Worm (Caenorhabditis elegans) whole organism, L3 larva: ENCODE data around the gene Y51H7C.10.

Experiments used
- ZK546.5 ChIP-seq: sonication (generic microtip); optimal IDR thresholded peaks from 2 replicates; lab custom pipeline; 2017; ENCODE audit warnings: missing biosample characterization, missing genetic modification characterization
- aly-2 ChIP-seq: fragments of 150-350 bp; optimal IDR thresholded peaks from 2 replicates; lab custom pipeline; 2014; ENCODE audit warnings: missing biosample characterization, missing genetic modification characterization
- ceh-16 ChIP-seq: sonication (generic microtip); optimal IDR thresholded peaks from 2 replicates; lab custom pipeline; 2017; ENCODE audit warnings: missing biosample characterization, missing genetic modification characterization
- ceh-28 ChIP-seq: fragments of 150-350 bp; optimal IDR thresholded peaks from 2 replicates; lab custom pipeline; 2014; ENCODE audit warnings: missing biosample characterization, missing genetic modification reagents, missing genetic modification characterization
- ceh-82 ChIP-seq: fragments of 150-350 bp; optimal IDR thresholded peaks from 2 replicates; lab custom pipeline; 2014; ENCODE audit warnings: missing biosample characterization, missing genetic modification characterization
- ceh-9 ChIP-seq: sonication (generic microtip); optimal IDR thresholded peaks from 2 replicates; lab custom pipeline; 2018; ENCODE audit warnings: missing biosample characterization, missing genetic modification characterization
- egl-27 ChIP-seq: sonication (generic microtip); optimal IDR thresholded peaks from 4 replicates; lab custom pipeline; 2017; ENCODE audit warnings: missing biosample characterization, missing genetic modification reagents, missing genetic modification characterization
- egl-5 ChIP-seq: fragments of 150-350 bp; optimal IDR thresholded peaks from 2 replicates; lab custom pipeline; 2017; ENCODE audit warnings: missing biosample characterization, missing genetic modification reagents, missing genetic modification characterization, inconsistent platforms
- elt-1 ChIP-seq: fragments of 150-350 bp; optimal IDR thresholded peaks from 2 replicates; lab custom pipeline; 2014; ENCODE audit warnings: missing biosample characterization, missing genetic modification characterization
- elt-3 ChIP-seq, 3 experiments: fragments of 150-350 bp in 1 of 3; sonication (generic microtip) in 2 of 3; optimal IDR thresholded peaks; 2 replicates in 2 of 3; 4 replicates in 1 of 3; lab custom pipeline; 2014 to 2017; ENCODE audit warnings: missing biosample characterization in 3 of 3, missing genetic modification characterization in 3 of 3
- hmg-11 ChIP-seq: sonication (generic microtip); optimal IDR thresholded peaks from 2 replicates; lab custom pipeline; 2016; ENCODE audit warnings: missing genetic modification characterization, missing compliant biosample characterization
- jun-1 ChIP-seq: fragments of 150-350 bp; optimal IDR thresholded peaks from 2 replicates; lab custom pipeline; 2014; ENCODE audit warnings: missing biosample characterization, missing genetic modification reagents, missing genetic modification characterization
- lin-39 ChIP-seq: fragments of 150-350 bp; optimal IDR thresholded peaks from 2 replicates; lab custom pipeline; 2018; ENCODE audit warnings: missing biosample characterization, missing genetic modification reagents, missing genetic modification characterization
- lsy-12 ChIP-seq: sonication (generic microtip); optimal IDR thresholded peaks from 2 replicates; lab custom pipeline; 2016; ENCODE audit warnings: mild to moderate bottlenecking, missing genetic modification characterization, missing compliant biosample characterization
- mml-1 ChIP-seq: fragments of 150-350 bp; sonication (generic microtip); optimal IDR thresholded peaks from 3 replicates; lab custom pipeline; 2014; ENCODE audit warnings: missing biosample characterization, missing genetic modification characterization
- nfya-1 ChIP-seq: sonication (generic microtip); optimal IDR thresholded peaks from 2 replicates; lab custom pipeline; 2017; ENCODE audit warnings: missing genetic modification characterization, mild to moderate bottlenecking, missing compliant biosample characterization, antibody characterized with exemption, moderate library complexity; ENCODE audit not compliant: insufficient read depth
- nhr-11 ChIP-seq: fragments of 150-350 bp; optimal IDR thresholded peaks from 2 replicates; lab custom pipeline; 2014; ENCODE audit warnings: missing biosample characterization, missing genetic modification characterization
- nhr-12 ChIP-seq: fragments of 150-350 bp; optimal IDR thresholded peaks from 2 replicates; lab custom pipeline; 2014; ENCODE audit warnings: missing biosample characterization, missing genetic modification characterization
- nhr-23 ChIP-seq: fragments of 150-350 bp; optimal IDR thresholded peaks from 2 replicates; lab custom pipeline; 2014; ENCODE audit warnings: missing biosample characterization, missing genetic modification reagents, missing genetic modification characterization
- nhr-43 ChIP-seq: sonication (generic microtip); optimal IDR thresholded peaks from 2 replicates; lab custom pipeline; 2016; ENCODE audit warnings: mild to moderate bottlenecking, missing genetic modification characterization, missing compliant biosample characterization; ENCODE audit not compliant: poor library complexity, severe bottlenecking
- nhr-76 ChIP-seq: fragments of 150-350 bp; sonication (generic microtip); optimal IDR thresholded peaks from 5 replicates; lab custom pipeline; 2014; ENCODE audit warnings: missing biosample characterization, missing genetic modification characterization
- pqm-1 ChIP-seq: fragments of 150-350 bp; optimal IDR thresholded peaks from 2 replicates; lab custom pipeline; 2017; ENCODE audit warnings: missing biosample characterization, missing genetic modification characterization, inconsistent platforms
- sea-2 ChIP-seq: fragments of 150-350 bp; sonication (generic microtip); optimal IDR thresholded peaks from 4 replicates; lab custom pipeline; 2014; ENCODE audit warnings: missing biosample characterization, missing genetic modification reagents, missing genetic modification characterization
- skn-1 ChIP-seq: fragments of 150-350 bp; optimal IDR thresholded peaks from 2 replicates; lab custom pipeline; 2014; ENCODE audit warnings: missing biosample characterization, missing genetic modification characterization
- snpc-4 ChIP-seq: fragments of 150-350 bp; optimal IDR thresholded peaks from 2 replicates; lab custom pipeline; 2014; ENCODE audit warnings: missing biosample characterization, missing genetic modification characterization
- tbx-2 ChIP-seq: sonication (generic microtip); optimal IDR thresholded peaks from 2 replicates; lab custom pipeline; 2016; ENCODE audit warnings: mild to moderate bottlenecking, missing genetic modification characterization, missing compliant biosample characterization
- unc-39 ChIP-seq: sonication (generic microtip); optimal IDR thresholded peaks from 4 replicates; lab custom pipeline; 2017; ENCODE audit warnings: missing biosample characterization, missing genetic modification characterization
- unc-62 ChIP-seq: fragments of 150-350 bp; sonication (generic microtip); optimal IDR thresholded peaks from 4 replicates; lab custom pipeline; 2014; ENCODE audit warnings: missing biosample characterization, missing genetic modification reagents, missing genetic modification characterization
- ztf-11 ChIP-seq: fragments of 150-350 bp; optimal IDR thresholded peaks from 2 replicates; lab custom pipeline; 2014; ENCODE audit warnings: missing biosample characterization, missing genetic modification characterization
- ztf-4 ChIP-seq: fragments of 150-350 bp; optimal IDR thresholded peaks from 2 replicates; lab custom pipeline; 2014; ENCODE audit warnings: missing biosample characterization, missing genetic modification characterization

Gene Y51H7C.10

ce11 chrII:1385280-1385679, 38.3 kb downstream of the Y51H7C.10 start, which contains the start of gene F54D12.7:
F54D12.7 (minus strand) TSS chrII:1385380.
- TF ChIP-seq mml-1 (tag; lab: Kevin White, UChicago): no peak
- no peak for TF ChIP-seq pqm-1 (tag; lab: Kevin White, UChicago)
- TF ChIP-seq tbx-2: no peak
- TF ChIP-seq unc-39 (tag; lab: Kevin White, UChicago): no peak
- TF ChIP-seq egl-5 (tag; lab: Kevin White, UChicago): no peak
- no peak for TF ChIP-seq nhr-76 (tag; lab: Kevin White, UChicago)
- TF ChIP-seq skn-1: no peak
- TF ChIP-seq snpc-4 (tag; lab: Kevin White, UChicago): no peak
- TF ChIP-seq ztf-11: no peak
- TF ChIP-seq elt-3 (tag; optimal IDR thresholded peaks at IDR 0.05; lab: Kevin White, UChicago): no peak
- no peak for TF ChIP-seq hmg-11 (tag; lab: Kevin White, UChicago)
- no peak for TF ChIP-seq nhr-43 (tag; lab: Kevin White, UChicago)
- no peak for TF ChIP-seq lsy-12 (tag; lab: Kevin White, UChicago)
- TF ChIP-seq nhr-11 (tag; lab: Kevin White, UChicago): no peak

- TF ChIP-seq ceh-28 (no peak), nfya-1 (tag; lab: Kevin White, UChicago) (no peak), elt-1 (tag; lab: Kevin White, UChicago) (no peak)
Measured at ce11 chrII:1381618-1382017, 41.9 kb downstream of the Y51H7C.10 start, which contains the start of gene F54D12.9. F54D12.9 (minus strand) TSS chrII:1381718.

DNA sequence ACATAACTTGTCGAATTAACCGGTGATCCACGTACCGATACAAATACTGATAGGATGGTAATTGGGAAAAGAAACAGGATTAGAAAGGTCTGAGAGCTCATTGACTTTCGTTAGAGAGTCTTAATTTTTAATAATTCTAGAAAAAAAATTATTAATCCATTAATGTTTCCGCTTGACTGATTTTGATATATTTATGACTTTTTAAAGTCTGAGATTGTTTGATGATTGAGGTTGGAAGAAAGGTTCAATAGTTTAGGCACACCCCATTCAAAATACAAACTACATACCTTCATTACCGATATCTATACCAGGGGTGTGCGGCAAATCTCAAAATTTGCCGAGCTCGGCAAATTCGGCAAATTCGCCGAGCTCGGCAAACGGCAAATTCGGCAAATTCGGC, 45.3 kb downstream of the Y51H7C.10 start, which contains the start of gene F54D12.10:
F54D12.10 (minus strand) TSS at position 101 of the 400 bp plus-strand sequence.
- no peak for TF ChIP-seq mml-1 (tag; lab: Kevin White, UChicago)
- no peak for TF ChIP-seq elt-1 (tag; lab: Kevin White, UChicago)
- TF ChIP-seq nhr-11 (tag; lab: Kevin White, UChicago): no peak
- TF ChIP-seq jun-1 (tag; lab: Kevin White, UChicago): no peak
- TF ChIP-seq snpc-4 (tag; lab: Kevin White, UChicago): no peak
- no peak for TF ChIP-seq pqm-1 (tag; lab: Kevin White, UChicago)
- no peak for TF ChIP-seq nhr-12
- TF ChIP-seq lsy-12 (tag; lab: Kevin White, UChicago): no peak
- TF ChIP-seq egl-27 (tag; lab: Kevin White, UChicago): no peak
- no peak for TF ChIP-seq nhr-23 (tag; lab: Kevin White, UChicago)
- TF ChIP-seq unc-62 (GFP tag; lab: Kevin White, UChicago): no peak
- TF ChIP-seq nhr-43 (tag; lab: Kevin White, UChicago): no peak
- no peak for TF ChIP-seq skn-1

DNA sequence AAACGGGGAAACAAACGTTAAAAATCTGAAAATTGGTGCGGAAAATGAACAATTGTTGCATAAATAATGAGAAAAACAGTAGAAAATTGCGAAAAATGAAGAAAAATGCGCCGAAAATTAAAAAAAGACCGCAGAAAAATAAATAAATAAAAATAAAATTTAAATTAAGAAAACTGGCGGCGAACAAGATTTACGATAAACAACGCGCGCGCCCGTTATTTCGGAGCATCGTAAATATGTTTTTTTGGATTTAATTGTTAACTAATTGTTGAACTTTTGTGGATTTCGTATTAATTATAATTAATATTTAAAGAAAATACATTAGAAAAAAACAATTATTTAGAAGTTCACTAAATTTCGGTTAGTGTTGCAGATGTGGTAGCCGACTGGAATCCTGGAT, 46.8 kb downstream of the Y51H7C.10 start:
- TF ChIP-seq nhr-43 (tag; lab: Kevin White, UChicago) (no peak), egl-27 (tag; lab: Kevin White, UChicago) (no peak), nhr-11 (tag; lab: Kevin White, UChicago) (no peak), ztf-4 (no peak), sea-2 (GFP tag; lab: Kevin White, UChicago) (no peak)
- TF ChIP-seq, all 47 proteins: peak for 0

ce11 chrII:1375627-1376026, 47.9 kb downstream of the Y51H7C.10 start:
- TF ChIP-seq ztf-4: no peak
- peak; percentile 30 for TF ChIP-seq nfya-1 (tag; lab: Kevin White, UChicago)
- TF ChIP-seq egl-27 (tag; lab: Kevin White, UChicago): no peak
- TF ChIP-seq unc-62 (GFP tag; lab: Kevin White, UChicago): no peak
- TF ChIP-seq elt-1 (tag; lab: Kevin White, UChicago): no peak
- no peak for TF ChIP-seq ztf-11
- no peak for TF ChIP-seq ceh-16
- TF ChIP-seq aly-2 (tag; lab: Kevin White, UChicago): no peak
- no peak for TF ChIP-seq pqm-1 (tag; lab: Kevin White, UChicago)
- peak; percentile 55 for TF ChIP-seq egl-5 (tag; lab: Kevin White, UChicago)
- no peak for TF ChIP-seq ceh-82 (tag; lab: Kevin White, UChicago)
- no peak for TF ChIP-seq elt-3 (tag; optimal IDR thresholded peaks at IDR 0.05; lab: Kevin White, UChicago)
- no peak for TF ChIP-seq lin-39 (tag; lab: Kevin White, UChicago)
- TF ChIP-seq nhr-23 (tag; lab: Kevin White, UChicago): no peak
- no peak for TF ChIP-seq ZK546.5 (tag; lab: Kevin White, UChicago)

DNA sequence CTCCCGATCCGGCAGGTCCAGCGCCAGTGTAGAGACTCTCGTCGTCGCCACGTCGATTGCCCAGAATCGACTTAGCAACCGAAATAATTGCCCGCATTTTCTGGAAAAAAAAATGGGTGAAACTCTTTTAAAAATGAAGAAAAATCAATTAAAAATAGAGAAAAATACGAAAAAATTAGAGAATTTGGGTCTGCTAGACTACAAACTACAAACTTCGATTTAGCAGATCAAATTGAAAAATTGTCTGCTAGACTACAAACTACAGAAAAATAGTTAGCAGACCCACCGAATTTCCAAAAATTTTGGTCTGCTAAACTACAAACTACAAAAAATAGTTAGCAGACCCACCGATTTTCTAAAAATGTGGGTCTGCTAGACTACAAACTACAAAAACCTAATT, 48.7 kb downstream of the Y51H7C.10 start, which contains the start of gene rog-1:
rog-1 (minus strand) TSS at position 101 of the 400 bp plus-strand sequence.
- no peak for TF ChIP-seq elt-1 (tag; lab: Kevin White, UChicago)
- TF ChIP-seq ceh-9 (tag; lab: Kevin White, UChicago): no peak
- no peak for TF ChIP-seq nhr-76 (tag; lab: Kevin White, UChicago)
- no peak for TF ChIP-seq sea-2 (GFP tag; lab: Kevin White, UChicago)
- no peak for TF ChIP-seq aly-2 (tag; lab: Kevin White, UChicago)
- no peak for TF ChIP-seq elt-3 (tag; optimal IDR thresholded peaks at IDR 0.05; lab: Kevin White, UChicago)
- no peak for TF ChIP-seq egl-27 (tag; lab: Kevin White, UChicago)
- TF ChIP-seq, all 47 proteins: peak for 0
